Worm (Caenorhabditis elegans): ENCODE results near the gene mbk-2.
A peak's percentile ranks its signal among the peaks of the same experiment; 100 is the strongest.

The mbk-2 gene

DNA sequence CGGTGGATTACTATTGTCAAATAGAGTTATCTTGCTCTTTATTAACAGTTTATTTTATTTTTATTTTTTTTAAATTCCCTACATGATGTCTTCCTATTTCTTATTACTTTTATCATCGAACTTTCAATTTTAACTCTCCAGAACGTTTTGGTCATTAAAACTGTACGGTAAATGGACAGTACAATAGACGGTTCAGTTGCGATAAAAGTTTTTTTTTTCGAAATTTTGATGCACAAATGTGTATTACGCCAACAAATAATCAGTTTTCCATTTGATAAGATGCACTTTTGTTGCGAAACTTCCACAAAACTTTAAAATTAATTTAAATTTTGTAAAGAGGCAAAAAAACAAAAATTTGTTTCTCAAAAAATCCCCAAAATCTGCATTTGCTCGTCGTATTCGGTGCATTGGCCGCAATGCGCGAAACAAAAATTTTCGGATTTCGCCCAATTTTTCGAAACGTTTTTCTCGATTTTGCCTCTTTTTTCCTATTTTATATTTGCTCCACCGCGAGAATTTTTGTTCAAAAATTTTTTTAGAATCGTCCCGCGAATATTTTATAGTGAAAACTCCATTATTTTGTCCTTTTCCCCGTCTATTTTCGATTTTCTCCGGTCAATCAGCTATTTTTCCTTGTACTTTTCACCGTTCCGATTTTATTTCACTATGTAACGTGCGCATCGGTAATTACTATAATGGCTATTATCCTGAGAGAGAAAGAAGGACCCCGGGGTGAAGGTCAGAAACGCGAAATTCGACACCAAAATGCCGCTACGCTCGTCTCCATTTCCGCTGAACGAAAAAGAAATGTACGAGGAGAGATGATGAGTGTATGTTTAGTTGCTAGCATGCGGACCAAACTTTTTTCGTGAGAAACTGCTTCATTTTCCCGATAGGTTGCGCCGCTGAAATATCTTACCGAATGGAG is 20.1 kb downstream of the mbk-2 start:
- TF ChIP-seq lin-13 (tag; optimal IDR thresholded peaks at IDR 0.05), result no peak
- TF ChIP-seq elt-3 (tag; optimal IDR thresholded peaks at IDR 0.05), result no peak
- no peak for TF ChIP-seq mep-1 (tag; optimal IDR thresholded peaks at IDR 0.05)
- no peak for TF ChIP-seq cnd-1 (tag; optimal IDR thresholded peaks at IDR 0.05)
- no peak for TF ChIP-seq nhr-28 (tag; optimal IDR thresholded peaks at IDR 0.05)
- TF ChIP-seq mab-5 (tag; optimal IDR thresholded peaks at IDR 0.05), result no peak
- no peak for TF ChIP-seq bed-3 (GFP tag; optimal IDR thresholded peaks at IDR 0.05)
- TF ChIP-seq ham-2 (GFP tag; optimal IDR thresholded peaks at IDR 0.05), result peak; percentile 2
- no peak for TF ChIP-seq lsy-2 (tag; optimal IDR thresholded peaks at IDR 0.05)
- TF ChIP-seq unc-120 (tag; optimal IDR thresholded peaks at IDR 0.05; ENCODE audit: poor library complexity, severe bottlenecking), result no peak
- TF ChIP-seq zip-8 (tag; optimal IDR thresholded peaks at IDR 0.05), result no peak
- TF ChIP-seq snpc-4 (tag; optimal IDR thresholded peaks at IDR 0.05), result no peak
- TF ChIP-seq sptf-1 (tag; optimal IDR thresholded peaks at IDR 0.05), result no peak
- no peak for TF ChIP-seq nhr-237 (tag; optimal IDR thresholded peaks at IDR 0.05)
- TF ChIP-seq unc-39 (tag; optimal IDR thresholded peaks at IDR 0.05), result peak; percentile 93
- TF ChIP-seq ztf-11 (tag; optimal IDR thresholded peaks at IDR 0.05), result no peak
- no peak for TF ChIP-seq mls-2 (tag; optimal IDR thresholded peaks at IDR 0.05)
- no peak for TF ChIP-seq sem-2 (GFP tag; optimal IDR thresholded peaks at IDR 0.05)

DNA sequence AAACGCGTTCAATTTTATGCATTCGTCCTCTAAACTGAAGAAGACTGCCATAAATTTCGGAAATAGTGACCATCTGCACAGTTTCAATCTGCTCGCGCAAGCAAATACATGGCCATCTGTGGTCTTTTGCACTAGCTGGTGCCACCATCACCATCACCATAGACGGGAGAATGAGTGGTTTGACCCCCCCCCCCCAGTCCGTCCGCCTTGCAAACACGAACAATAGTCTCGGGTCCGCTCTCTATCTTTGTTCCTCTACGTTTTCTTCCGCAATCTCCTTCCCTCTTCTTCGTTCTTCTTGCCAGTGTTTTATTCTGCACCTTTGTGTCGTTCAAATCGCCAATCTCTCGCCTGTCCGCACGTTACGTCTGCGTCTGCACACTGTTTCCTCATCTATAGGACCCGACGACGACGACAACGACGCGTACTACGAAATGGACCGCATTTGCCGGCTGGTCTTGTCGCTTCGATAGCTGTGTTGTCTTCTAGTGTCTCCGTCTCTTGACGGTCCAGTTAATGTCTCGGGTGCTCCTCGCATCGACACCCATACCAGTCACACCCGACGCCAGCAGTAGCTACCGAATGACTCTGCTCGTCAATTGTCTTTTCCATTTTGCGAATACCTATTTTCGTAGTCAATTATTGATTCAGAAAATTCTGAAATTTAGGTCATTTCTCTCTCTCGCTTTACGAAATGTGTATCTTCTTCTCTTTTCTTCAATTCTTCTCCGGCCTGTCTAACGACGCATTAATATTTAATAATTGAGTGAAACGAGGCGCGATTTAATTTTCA is 20.9 kb downstream of the mbk-2 start:
- TF ChIP-seq blmp-1 (tag; optimal IDR thresholded peaks at IDR 0.05) (no peak), mab-5 (tag; optimal IDR thresholded peaks at IDR 0.05) (no peak), nhr-28 (tag; optimal IDR thresholded peaks at IDR 0.05) (no peak), sptf-1 (tag; optimal IDR thresholded peaks at IDR 0.05) (peak; percentile 45), unc-62 (GFP tag; optimal IDR thresholded peaks at IDR 0.05) (peak; percentile 50), lsy-2 (tag; optimal IDR thresholded peaks at IDR 0.05) (no peak), unc-120 (tag; optimal IDR thresholded peaks at IDR 0.05; ENCODE audit: poor library complexity, severe bottlenecking) (peak; percentile 48), ztf-11 (tag; optimal IDR thresholded peaks at IDR 0.05) (no peak), lin-32 (GFP tag; optimal IDR thresholded peaks at IDR 0.05) (peak; percentile 73), M03D4.4 (tag; optimal IDR thresholded peaks at IDR 0.05) (peak; percentile 9), zip-8 (tag; optimal IDR thresholded peaks at IDR 0.05) (no peak), ceh-83 (GFP tag; optimal IDR thresholded peaks at IDR 0.05) (peak; percentile 60), unc-39 (tag; optimal IDR thresholded peaks at IDR 0.05) (no peak), nhr-2 (tag; optimal IDR thresholded peaks at IDR 0.05) (peak; percentile 20), ceh-43 (GFP tag; optimal IDR thresholded peaks at IDR 0.05) (no peak), ces-1 (GFP tag; optimal IDR thresholded peaks at IDR 0.05) (peak; percentile 46), tbx-8 (GFP tag; optimal IDR thresholded peaks at IDR 0.05) (no peak), pha-4 (tag; optimal IDR thresholded peaks at IDR 0.05) (no peak), ham-2 (GFP tag; optimal IDR thresholded peaks at IDR 0.05) (peak; percentile 60), nhr-237 (tag; optimal IDR thresholded peaks at IDR 0.05) (no peak), nhr-76 (tag; optimal IDR thresholded peaks at IDR 0.05) (no peak), elt-3 (tag; optimal IDR thresholded peaks at IDR 0.05) (no peak), hlh-1 (tag; optimal IDR thresholded peaks at IDR 0.05) (peak; percentile 18), ceh-39 (tag; optimal IDR thresholded peaks at IDR 0.05) (peak; percentile 1), mep-1 (tag; optimal IDR thresholded peaks at IDR 0.05) (no peak), bed-3 (GFP tag; optimal IDR thresholded peaks at IDR 0.05) (no peak), drap-1 (GFP tag; optimal IDR thresholded peaks at IDR 0.05) (peak; percentile 40), cnd-1 (tag; optimal IDR thresholded peaks at IDR 0.05) (peak; percentile 93), elt-1 (tag; optimal IDR thresholded peaks at IDR 0.05; ENCODE audit: borderline replicate concordance, insufficient read depth) (no peak), flh-1 (GFP tag; optimal IDR thresholded peaks at IDR 0.05) (no peak), snpc-4 (tag; optimal IDR thresholded peaks at IDR 0.05) (no peak), sem-2 (GFP tag; optimal IDR thresholded peaks at IDR 0.05) (no peak), nhr-12 (tag; optimal IDR thresholded peaks at IDR 0.05) (peak; percentile 43), lin-13 (tag; optimal IDR thresholded peaks at IDR 0.05) (peak; percentile 22), mls-2 (tag; optimal IDR thresholded peaks at IDR 0.05) (peak; percentile 46)
